Worm (Caenorhabditis elegans) whole organism, L4 larva: ENCODE measurements around the gene klo-1.
A peak's percentile ranks its signal among the peaks of the same experiment; 100 is the strongest.

ENCODE experiments used
- F44E2.7 ChIP-seq: fragments of 200-800 bp; sonication (Bioruptor generic); IDR thresholded peaks from 2 replicates; pipeline ENCODE4 v2.1.2; 2022; ENCODE audit warnings: missing genetic modification characterization, missing compliant biosample characterization
- Y48G9A.11 ChIP-seq: fragments of 200-800 bp; sonication (Bioruptor generic); IDR thresholded peaks from 2 replicates; pipeline ENCODE4 v1.3.6; 2022; ENCODE audit warnings: missing genetic modification reagents, missing genetic modification characterization, missing compliant biosample characterization
- Y75B8A.6 ChIP-seq: fragments of 200-800 bp; sonication (Bioruptor generic); IDR thresholded peaks from 2 replicates; pipeline ENCODE4 v1.3.6; 2022; ENCODE audit warnings: missing genetic modification reagents, missing genetic modification characterization, missing compliant biosample characterization
- ceh-82 ChIP-seq: sonication (generic microtip); optimal IDR thresholded peaks from 2 replicates; lab custom pipeline; 2017; ENCODE audit warnings: missing biosample characterization, missing genetic modification characterization
- ces-1 ChIP-seq: fragments of 150-350 bp; sonication (generic microtip); optimal IDR thresholded peaks from 4 replicates; lab custom pipeline; 2014; ENCODE audit warnings: missing biosample characterization, missing genetic modification reagents, missing genetic modification characterization
- dmd-8 ChIP-seq: fragments of 200-800 bp; sonication (Bioruptor generic); IDR thresholded peaks from 2 replicates; pipeline ENCODE4 v1.3.6; 2022; ENCODE audit warnings: missing genetic modification characterization, missing compliant biosample characterization
- lin-13 ChIP-seq: fragments of 150-350 bp; optimal IDR thresholded peaks from 2 replicates; lab custom pipeline; 2014; ENCODE audit warnings: missing biosample characterization, missing genetic modification reagents, missing genetic modification characterization
- mdl-1 ChIP-seq, 2 experiments: fragments of 150-350 bp in 1 of 2; sonication (generic microtip) in 1 of 2; optimal IDR thresholded peaks; 2 replicates each; lab custom pipeline; 2014 to 2017; ENCODE audit warnings: missing biosample characterization in 2 of 2, missing genetic modification characterization in 2 of 2
- nhr-11 ChIP-seq: fragments of 150-350 bp; optimal IDR thresholded peaks from 2 replicates; lab custom pipeline; 2014; ENCODE audit warnings: missing biosample characterization, missing genetic modification characterization
- nhr-237 ChIP-seq: sonication (generic microtip); optimal IDR thresholded peaks from 2 replicates; lab custom pipeline; 2017; ENCODE audit warnings: missing biosample characterization, missing genetic modification characterization
- nhr-28 ChIP-seq: fragments of 150-350 bp; optimal IDR thresholded peaks from 2 replicates; lab custom pipeline; 2014; ENCODE audit warnings: missing biosample characterization, missing genetic modification characterization
- pha-4 ChIP-seq, 2 experiments: fragments of 150-350 bp in 1 of 2; fragments of 200-800 bp in 1 of 2; sonication (Bioruptor generic) in 1 of 2; IDR thresholded peaks in 1 of 2; optimal IDR thresholded peaks in 1 of 2; 2 replicates each; pipeline versions ENCODE4 v1.3.6 to Lab custom; 2014 to 2022; ENCODE audit warnings: missing genetic modification characterization in 2 of 2, missing genetic modification reagents in 2 of 2, missing biosample characterization in 1 of 2, missing compliant biosample characterization in 1 of 2
- ztf-11 ChIP-seq: fragments of 150-350 bp; optimal IDR thresholded peaks from 2 replicates; lab custom pipeline; 2014; ENCODE audit warnings: missing biosample characterization, missing genetic modification characterization

DNA sequence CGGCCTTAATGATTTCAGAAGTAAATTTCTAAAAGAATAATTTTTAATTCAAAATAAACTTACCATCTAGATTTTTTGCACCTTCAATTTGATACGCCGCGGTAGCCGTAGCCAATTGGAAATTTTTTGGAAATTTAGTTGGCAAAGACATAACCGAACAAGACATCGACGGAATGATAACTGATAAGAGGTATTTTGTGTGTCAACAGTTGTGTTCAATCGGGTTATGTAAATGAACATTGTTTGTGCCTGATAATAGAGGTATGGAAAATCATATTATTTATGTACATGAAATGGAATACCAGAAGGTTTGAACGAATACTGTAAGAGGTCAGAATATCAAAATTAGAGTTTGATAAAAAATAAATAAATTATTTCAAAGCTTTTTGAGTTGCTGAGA, at the start of gene klo-1:
- TF ChIP-seq nhr-28 (tag; lab: Kevin White, UChicago) (peak; percentile 80), F44E2.7 (GFP tag; lab: Robert Waterston, UW) (no peak), nhr-11 (tag; lab: Kevin White, UChicago) (no peak), lin-13 (no peak), ces-1 (GFP tag; lab: Kevin White, UChicago) (no peak), pha-4 (GFP tag; IDR thresholded peaks at IDR 0.05; lab: Robert Waterston, UW) (no peak), pha-4 (tag; optimal IDR thresholded peaks at IDR 0.05; lab: Kevin White, UChicago) (no peak), ceh-82 (tag; lab: Kevin White, UChicago) (no peak), mdl-1 (tag; optimal IDR thresholded peaks at IDR 0.05; lab: Kevin White, UChicago) (no peak), Y75B8A.6 (GFP tag; lab: Robert Waterston, UW) (no peak), Y48G9A.11 (GFP tag; lab: Robert Waterston, UW) (no peak), nhr-237 (tag; lab: Kevin White, UChicago) (no peak), dmd-8 (GFP tag; lab: Robert Waterston, UW) (no peak), ztf-11 (tag; lab: Kevin White, UChicago) (no peak)
